Worm (Caenorhabditis elegans) whole organism, L2 larva: ENCODE data around the gene pqn-39.

Experiments used
- nhr-6 ChIP-seq: fragments of 150-350 bp; optimal IDR thresholded peaks from 2 replicates; lab custom pipeline; 2014; ENCODE audit warnings: missing biosample characterization, missing genetic modification characterization
- zag-1 ChIP-seq: fragments of 150-350 bp; optimal IDR thresholded peaks from 2 replicates; lab custom pipeline; 2014; ENCODE audit warnings: missing biosample characterization, missing genetic modification characterization

ce11 chrX:13958451-13958850, 10.0 kb downstream of the pqn-39 start:
- TF ChIP-seq nhr-6 (tag; lab: Kevin White, UChicago) (no peak), zag-1 (tag; lab: Kevin White, UChicago) (no peak)
